Fruit fly (Drosophila melanogaster) whole organism, embryonic: ENCODE measurements around the gene CG11263.

Experiments used
- Adf1 ChIP-seq: fragments of 200-800 bp; sonication (Bioruptor generic); IDR thresholded peaks from 2 replicates; pipeline ENCODE4 v1.3.6; 2022; ENCODE audit warnings: missing biosample characterization, missing genetic modification characterization
- Bteb2 ChIP-seq: fragments of 200-800 bp; sonication (Bioruptor generic); optimal IDR thresholded peaks from 2 replicates; lab custom pipeline; 2016; ENCODE audit warnings: missing biosample characterization, missing genetic modification characterization
- CG10654 ChIP-seq: fragments of 200-800 bp; sonication (Bioruptor generic); optimal IDR thresholded peaks from 2 replicates; lab custom pipeline; 2016; ENCODE audit warnings: missing biosample characterization, missing genetic modification characterization
- CG11456 ChIP-seq: fragments of 200-800 bp; sonication (Bioruptor generic); IDR thresholded peaks from 3 replicates; pipeline ENCODE4 v1.3.6; 2022; ENCODE audit warnings: missing biosample characterization, missing genetic modification characterization
- CG12071 ChIP-seq: fragments of 200-800 bp; sonication (Bioruptor generic); optimal IDR thresholded peaks from 3 replicates; lab custom pipeline; 2018; ENCODE audit warnings: missing biosample characterization, mild to moderate bottlenecking, missing genetic modification characterization
- CG12219 ChIP-seq: fragments of 200-800 bp; sonication (Bioruptor generic); optimal IDR thresholded peaks from 3 replicates; lab custom pipeline; 2018; ENCODE audit warnings: missing biosample characterization, mild to moderate bottlenecking, missing genetic modification characterization
- CG12236 ChIP-seq: fragments of 200-800 bp; sonication (Bioruptor generic); optimal IDR thresholded peaks from 2 replicates; lab custom pipeline; 2016; ENCODE audit warnings: missing biosample characterization, missing genetic modification characterization
- CG12769 ChIP-seq: fragments of 200-800 bp; sonication (Bioruptor generic); optimal IDR thresholded peaks from 2 replicates; lab custom pipeline; 2019; ENCODE audit warnings: missing biosample characterization, mild to moderate bottlenecking, missing genetic modification characterization, moderate library complexity
- CG17186 ChIP-seq: fragments of 200-800 bp; sonication (Bioruptor generic); optimal IDR thresholded peaks from 3 replicates; lab custom pipeline; 2017; ENCODE audit warnings: missing biosample characterization, missing genetic modification reagents, missing genetic modification characterization
- CG17361 ChIP-seq: fragments of 200-800 bp; sonication (Bioruptor generic); IDR thresholded peaks from 3 replicates; pipeline ENCODE4 v1.3.6; 2022; ENCODE audit warnings: missing biosample characterization, missing genetic modification characterization
- CG2120 ChIP-seq: fragments of 200-800 bp; sonication (Bioruptor generic); optimal IDR thresholded peaks from 3 replicates; lab custom pipeline; 2016; ENCODE audit warnings: missing biosample characterization, missing genetic modification characterization
- CG31365 ChIP-seq: fragments of 200-800 bp; sonication (Bioruptor generic); optimal IDR thresholded peaks from 2 replicates; lab custom pipeline; 2018; ENCODE audit warnings: missing biosample characterization, mild to moderate bottlenecking, missing genetic modification characterization
- CG3726 ChIP-seq: fragments of 200-800 bp; sonication (Bioruptor generic); IDR thresholded peaks from 3 replicates; pipeline ENCODE4, ENCODE4 v1.3.6; 2022; ENCODE audit warnings: missing biosample characterization, missing genetic modification characterization
- CG4820 ChIP-seq: fragments of 200-800 bp; sonication (Bioruptor generic); optimal IDR thresholded peaks from 3 replicates; lab custom pipeline; 2016; ENCODE audit warnings: missing biosample characterization, missing genetic modification characterization
- CG8089 ChIP-seq: fragments of 200-800 bp; sonication (Bioruptor generic); optimal IDR thresholded peaks from 3 replicates; lab custom pipeline; 2016; ENCODE audit warnings: missing biosample characterization, missing genetic modification characterization
- CG8388 ChIP-seq: fragments of 200-800 bp; sonication (Bioruptor generic); optimal IDR thresholded peaks from 2 replicates; lab custom pipeline; 2019; ENCODE audit warnings: missing biosample characterization, mild to moderate bottlenecking, missing genetic modification characterization, moderate library complexity
- Chrac-16 ChIP-seq: fragments of 200-800 bp; sonication (Bioruptor generic); optimal IDR thresholded peaks from 3 replicates; lab custom pipeline; 2016; ENCODE audit warnings: missing biosample characterization, missing genetic modification characterization
- CkIIα-i1 ChIP-seq: fragments of 200-800 bp; sonication (Bioruptor generic); IDR thresholded peaks from 2 replicates; pipeline ENCODE4 v1.3.6; 2022; ENCODE audit warnings: missing biosample characterization, missing genetic modification characterization
- Dek ChIP-seq: fragments of 200-800 bp; sonication (Bioruptor generic); optimal IDR thresholded peaks from 3 replicates; lab custom pipeline; 2019; ENCODE audit warnings: missing biosample characterization, mild to moderate bottlenecking, missing genetic modification characterization, moderate library complexity
- Dll ChIP-seq: fragments of 200-800 bp; sonication (Bioruptor generic); IDR thresholded peaks from 4 replicates; pipeline ENCODE4 v1.3.6; 2022; ENCODE audit warnings: missing biosample characterization, missing genetic modification characterization; ENCODE audit not compliant: partially characterized antibody
- HHEX ChIP-seq: fragments of 200-800 bp; sonication (Bioruptor generic); optimal IDR thresholded peaks from 3 replicates; lab custom pipeline; 2017; ENCODE audit warnings: missing biosample characterization, mild to moderate bottlenecking, missing genetic modification characterization, missing genetic modification reagents
- Lhr ChIP-seq: fragments of 200-800 bp; sonication (Bioruptor generic); optimal IDR thresholded peaks from 3 replicates; lab custom pipeline; 2017; ENCODE audit warnings: mild to moderate bottlenecking, missing biosample characterization, missing genetic modification reagents, missing genetic modification characterization
- Max ChIP-seq: fragments of 200-800 bp; sonication (Bioruptor generic); optimal IDR thresholded peaks from 2 replicates; lab custom pipeline; 2016; ENCODE audit warnings: missing biosample characterization, mild to moderate bottlenecking, missing genetic modification characterization
- Mes4 ChIP-seq: fragments of 200-800 bp; sonication (Bioruptor generic); optimal IDR thresholded peaks from 2 replicates; lab custom pipeline; 2016; ENCODE audit warnings: missing biosample characterization, missing genetic modification characterization
- Mrtf ChIP-seq: fragments of 200-800 bp; sonication (Bioruptor generic); IDR thresholded peaks from 3 replicates; pipeline ENCODE4 v1.3.6; 2022; ENCODE audit warnings: missing biosample characterization, missing genetic modification characterization
- NK7.1 ChIP-seq: fragments of 200-800 bp; sonication (Bioruptor generic); optimal IDR thresholded peaks from 3 replicates; lab custom pipeline; 2016; ENCODE audit warnings: missing biosample characterization, missing genetic modification characterization
- Nf-YA ChIP-seq: fragments of 200-800 bp; sonication (Bioruptor generic); IDR thresholded peaks from 2 replicates; pipeline ENCODE4 v1.3.6; 2022; ENCODE audit warnings: missing biosample characterization, missing genetic modification characterization
- Ravus ChIP-seq: fragments of 200-800 bp; sonication (Bioruptor generic); IDR thresholded peaks from 2 replicates; pipeline ENCODE4 v1.3.6; 2022; ENCODE audit warnings: missing biosample characterization, missing genetic modification characterization
- Stat92E ChIP-seq, 3 experiments: fragments of >200 bp in 2 of 3; fragments of 200-800 bp in 1 of 3; sonication (Bioruptor generic) in 1 of 3; optimal IDR thresholded peaks; 2 replicates each; lab custom pipeline; 2017 to 2019; ENCODE audit warnings: missing biosample characterization in 3 of 3, missing genetic modification characterization in 3 of 3, mild to moderate bottlenecking in 1 of 3, moderate library complexity in 1 of 3
- TFAM ChIP-seq: fragments of 200-800 bp; sonication (Bioruptor generic); optimal IDR thresholded peaks from 2 replicates; lab custom pipeline; 2017; ENCODE audit warnings: missing biosample characterization, missing genetic modification characterization, inconsistent platforms
- Trl ChIP-seq, 3 experiments: fragments of >200 bp in 2 of 3; fragments of 200-800 bp in 1 of 3; sonication (Bioruptor generic) in 1 of 3; optimal IDR thresholded peaks; 2 replicates in 1 of 3; 3 replicates in 2 of 3; lab custom pipeline; 2016 to 2017; ENCODE audit warnings: missing biosample characterization in 1 of 3, missing genetic modification characterization in 1 of 3
- Xbp1 ChIP-seq: fragments of 200-800 bp; sonication (Bioruptor generic); optimal IDR thresholded peaks from 3 replicates; lab custom pipeline; 2016; ENCODE audit warnings: missing biosample characterization, mild to moderate bottlenecking, missing genetic modification characterization
- ato ChIP-seq: fragments of 200-800 bp; sonication (Bioruptor generic); IDR thresholded peaks from 2 replicates; pipeline ENCODE4 v1.3.6; 2022; ENCODE audit warnings: missing biosample characterization, missing genetic modification characterization; ENCODE audit not compliant: partially characterized antibody
- btn ChIP-seq: fragments of 200-800 bp; sonication (Bioruptor generic); optimal IDR thresholded peaks from 2 replicates; lab custom pipeline; 2016; ENCODE audit warnings: missing biosample characterization, missing genetic modification characterization
- cg ChIP-seq: fragments of 200-800 bp; sonication (Bioruptor generic); optimal IDR thresholded peaks from 3 replicates; lab custom pipeline; 2019; ENCODE audit warnings: missing biosample characterization, mild to moderate bottlenecking, missing genetic modification characterization, moderate library complexity
- ci ChIP-seq: fragments of 200-800 bp; sonication (Bioruptor generic); IDR thresholded peaks from 3 replicates; pipeline ENCODE4 v1.3.6; 2022; ENCODE audit warnings: missing biosample characterization, missing genetic modification characterization
- cwo ChIP-seq: fragments of 200-800 bp; sonication (Bioruptor generic); optimal IDR thresholded peaks from 3 replicates; lab custom pipeline; 2017; ENCODE audit warnings: missing biosample characterization, missing genetic modification characterization, mild to moderate bottlenecking, moderate library complexity, missing genetic modification reagents
- dmrt99B ChIP-seq: fragments of 200-800 bp; sonication (Bioruptor generic); optimal IDR thresholded peaks from 2 replicates; lab custom pipeline; 2018; ENCODE audit warnings: missing biosample characterization, mild to moderate bottlenecking, missing genetic modification characterization, moderate library complexity
- gem ChIP-seq: fragments of 200-800 bp; sonication (Bioruptor generic); optimal IDR thresholded peaks from 2 replicates; lab custom pipeline; 2019; ENCODE audit warnings: missing biosample characterization, mild to moderate bottlenecking, missing genetic modification characterization, moderate library complexity
- grau ChIP-seq: fragments of 200-800 bp; optimal IDR thresholded peaks from 3 replicates; lab custom pipeline; 2019; ENCODE audit warnings: missing biosample characterization, mild to moderate bottlenecking, missing genetic modification characterization, moderate library complexity
- gt ChIP-seq: fragments of 200-800 bp; sonication (Bioruptor generic); IDR thresholded peaks from 2 replicates; pipeline ENCODE4 v1.3.6; 2022; ENCODE audit warnings: missing biosample characterization, missing genetic modification characterization
- ind ChIP-seq: fragments of 200-800 bp; sonication (Bioruptor generic); optimal IDR thresholded peaks from 3 replicates; lab custom pipeline; 2016; ENCODE audit warnings: missing biosample characterization, missing genetic modification characterization
- jing ChIP-seq: fragments of 200-800 bp; sonication (Bioruptor generic); optimal IDR thresholded peaks from 2 replicates; lab custom pipeline; 2018; ENCODE audit warnings: missing biosample characterization, mild to moderate bottlenecking, missing genetic modification characterization
- kay ChIP-seq: fragments of 200-800 bp; sonication (Bioruptor generic); optimal IDR thresholded peaks from 2 replicates; lab custom pipeline; 2016; ENCODE audit warnings: missing biosample characterization, missing genetic modification characterization
- lov ChIP-seq, 2 experiments: fragments of 200-800 bp in 1 of 2; fragments of >200 bp in 1 of 2; sonication (Bioruptor generic) in 1 of 2; IDR thresholded peaks in 1 of 2; optimal IDR thresholded peaks in 1 of 2; 2 replicates in 1 of 2; 3 replicates in 1 of 2; pipeline versions ENCODE4 v1.3.6 to Lab custom; 2017 to 2022; ENCODE audit warnings: missing biosample characterization in 1 of 2, missing genetic modification characterization in 1 of 2
- pho ChIP-seq: fragments of 200-800 bp; sonication (Bioruptor generic); optimal IDR thresholded peaks from 2 replicates; lab custom pipeline; 2016; ENCODE audit warnings: missing biosample characterization, missing genetic modification characterization
- pum ChIP-seq: fragments of 200-800 bp; sonication (Bioruptor generic); optimal IDR thresholded peaks from 2 replicates; lab custom pipeline; 2016; ENCODE audit warnings: missing biosample characterization, missing genetic modification characterization
- row ChIP-seq: fragments of 200-800 bp; sonication (Bioruptor generic); IDR thresholded peaks from 3 replicates; pipeline ENCODE4 v1.3.6; 2022; ENCODE audit warnings: missing biosample characterization, missing genetic modification characterization
- slbo ChIP-seq: fragments of 200-800 bp; sonication (Bioruptor generic); IDR thresholded peaks from 2 replicates; pipeline ENCODE4 v1.3.6; 2022; ENCODE audit warnings: missing biosample characterization, missing genetic modification characterization
- unc-4 ChIP-seq: fragments of 200-800 bp; sonication (Bioruptor generic); IDR thresholded peaks from 2 replicates; pipeline ENCODE4 v1.3.6; 2022; ENCODE audit warnings: missing biosample characterization, missing genetic modification characterization; ENCODE audit not compliant: partially characterized antibody

CG11263 gene

DNA sequence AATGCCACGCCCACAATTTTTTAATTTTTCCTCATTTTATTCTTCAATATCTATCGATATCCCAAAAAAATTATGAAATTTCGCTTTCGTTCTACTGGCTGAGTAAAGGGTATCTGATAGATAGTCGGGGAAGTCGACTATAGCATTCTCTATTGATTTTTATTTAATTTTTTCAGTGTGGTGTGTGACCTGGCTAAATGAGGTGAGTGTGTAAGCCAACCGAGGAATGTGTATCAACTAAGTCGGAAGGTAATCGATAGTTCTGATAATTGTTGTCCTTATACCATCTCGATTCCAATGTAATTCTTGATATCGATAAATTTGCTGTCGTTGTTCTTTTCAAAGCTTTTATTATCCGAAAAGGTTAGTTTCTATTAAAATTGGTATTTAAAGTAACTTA, at the start of gene CG11263 (continued):
- TF ChIP-seq pum (GFP tag; lab: Kevin White, UChicago) (peak; percentile 24), Nf-YA (no peak), Lhr (GFP tag; lab: Kevin White, UChicago) (peak; percentile 73), CG11456 (GFP tag; lab: Robert Waterston, UW) (0 out of 3 replicates have a peak, but pooled peaks have one; percentile 60), CG12071 (no peak), CkIIα-i1 (no peak), HHEX (no peak), unc-4 (GFP tag; lab: Robert Waterston, UW) (peak; percentile 81), cwo (GFP tag; lab: Kevin White, UChicago) (no peak), CG17186 (no peak), jing (GFP tag; lab: Kevin White, UChicago) (no peak), Max (GFP tag; lab: Kevin White, UChicago) (no peak), Xbp1 (GFP tag; lab: Kevin White, UChicago) (peak; percentile 73), CG10654 (no peak), CG4820 (GFP tag; lab: Kevin White, UChicago) (peak; percentile 43), CG8388 (GFP tag; lab: Kevin White, UChicago) (no peak), Adf1 (GFP tag; lab: Robert Waterston, UW) (no peak), dmrt99B (tag; lab: Kevin White, UChicago) (no peak), ci (0 out of 3 replicates have a peak, but pooled peaks have one; percentile 17), cg (GFP tag; lab: Kevin White, UChicago) (no peak), CG17361 (peak; percentile 37; the same call in 1 of the 3 replicates), CG8089 (GFP tag; lab: Kevin White, UChicago) (peak; percentile 24), pho (GFP tag; lab: Kevin White, UChicago) (peak; percentile 55), Dek (peak; percentile 38), ind (GFP tag; lab: Kevin White, UChicago) (peak; percentile 43), kay (GFP tag; lab: Kevin White, UChicago) (peak; percentile 26), CG12769 (peak; percentile 4), NK7.1 (GFP tag; lab: Kevin White, UChicago) (no peak), Ravus (GFP tag; lab: Robert Waterston, UW) (no peak), Bteb2 (GFP tag; lab: Kevin White, UChicago) (peak; percentile 47), gem (tag; lab: Kevin White, UChicago) (peak; percentile 64), TFAM (GFP tag; lab: Kevin White, UChicago) (no peak), CG12219 (GFP tag; lab: Kevin White, UChicago) (no peak), Mes4 (GFP tag; lab: Kevin White, UChicago) (no peak), CG2120 (GFP tag; lab: Kevin White, UChicago) (peak; percentile 74), lov (optimal IDR thresholded peaks at IDR 0.05; lab: Kevin White, UChicago) (no peak), lov (GFP tag; IDR thresholded peaks at IDR 0.05; lab: Robert Waterston, UW) (no peak), Trl (optimal IDR thresholded peaks at IDR 0.05; lab: Kevin White, UChicago) (no peak), Trl (GFP tag; optimal IDR thresholded peaks at IDR 0.05; lab: Kevin White, UChicago) (peak; percentile 72), CG31365 (tag; lab: Kevin White, UChicago) (no peak), btn (GFP tag; lab: Kevin White, UChicago) (no peak), Dll (peak; percentile 86), slbo (GFP tag; lab: Robert Waterston, UW) (no peak; the same call in 1 of the 2 replicates), row (peak; percentile 62), grau (tag; lab: Kevin White, UChicago) (no peak), CG12236 (GFP tag; lab: Kevin White, UChicago) (no peak), gt (GFP tag; lab: Robert Waterston, UW) (no peak), CG3726 (GFP tag; lab: Robert Waterston, UW) (no peak), Mrtf (GFP tag; lab: Robert Waterston, UW) (no peak; the same call in 2 of the 3 replicates), ato (GFP tag; lab: Robert Waterston, UW) (peak; percentile 90), Chrac-16 (GFP tag; lab: Kevin White, UChicago) (peak; percentile 37), Stat92E (GFP tag; optimal IDR thresholded peaks at IDR 0.05; lab: Kevin White, UChicago) (no peak)
